Fruit fly (Drosophila melanogaster) S2 (cell line): Measurements from ENCODE around the gene Bcat.

Source experiments
- CG8478 ChIP-seq: fragments of >200 bp; optimal IDR thresholded peaks from 2 replicates; lab custom pipeline; 2018
- CTCF ChIP-seq, 2 experiments: fragments of >200 bp; optimal IDR thresholded peaks; 2 replicates each; lab custom pipeline; 2018

DNA sequence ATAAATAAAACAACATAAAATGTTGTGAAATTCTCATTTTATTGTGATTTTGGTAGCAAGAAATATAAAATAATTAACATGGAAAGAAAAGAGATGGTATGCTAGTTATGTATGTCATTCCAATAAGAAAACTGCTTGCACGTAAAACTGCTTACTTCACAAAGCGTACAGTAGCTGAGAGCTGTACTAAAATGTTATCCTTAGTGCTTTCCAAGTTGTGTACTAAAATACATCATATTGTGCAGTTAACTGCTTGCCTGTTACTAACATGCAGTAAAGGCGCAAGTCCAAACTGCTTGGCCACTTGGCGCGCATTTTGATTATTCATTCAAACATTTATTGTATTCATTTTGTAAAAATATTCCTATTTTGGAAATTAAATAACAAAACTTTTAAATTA lies 24.4 kb downstream of the Bcat start:
- TF ChIP-seq CG8478, result no peak
- TF ChIP-seq CTCF (optimal IDR thresholded peaks at IDR 0.05; lab: Kevin White, UChicago), result peak; percentile 57 to 62
